Fruit fly (Drosophila melanogaster): ENCODE data around the gene CG42834.

CG42834 gene

DNA sequence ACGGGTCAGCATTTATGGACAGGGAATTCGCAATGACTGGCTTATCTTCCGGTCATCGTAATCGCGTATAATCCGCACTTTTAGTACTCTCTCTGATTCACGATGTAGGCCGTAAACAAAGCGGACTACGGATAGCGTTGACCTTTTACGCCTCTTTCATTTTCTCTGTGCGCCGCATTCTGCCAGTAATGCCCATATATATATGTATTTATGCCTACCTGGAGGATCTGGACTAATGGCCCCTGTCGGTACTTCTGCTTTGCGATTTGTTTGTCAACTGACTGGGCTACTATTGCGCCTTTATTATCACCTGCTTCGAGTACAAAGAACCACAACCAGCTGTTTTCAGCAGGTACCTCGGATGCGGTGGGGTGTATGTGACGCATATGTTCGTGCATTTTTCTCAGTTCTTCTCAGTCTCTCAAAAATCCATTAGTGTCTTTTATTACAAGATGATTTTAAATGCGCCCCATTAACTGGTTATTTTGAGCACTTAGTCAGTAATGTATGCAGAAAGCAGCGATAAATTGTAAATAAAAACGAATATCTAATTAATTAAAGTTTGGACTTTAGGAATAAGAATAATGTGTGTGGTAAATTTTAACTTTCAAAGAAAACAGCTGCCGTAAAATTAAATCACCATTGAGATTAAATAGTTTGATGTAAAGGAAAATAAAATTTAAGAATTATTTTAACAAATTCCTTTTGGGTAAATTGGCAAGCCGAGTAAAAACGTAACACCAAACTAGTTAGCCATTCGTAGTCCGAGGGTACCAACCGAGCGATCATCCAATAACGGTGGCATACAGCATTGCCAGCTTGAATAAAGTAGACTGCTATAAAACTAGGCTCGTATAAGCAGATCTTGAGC, 24.0 kb upstream of the CG42834 start, which contains the start of gene CREG (continued):
- no peak for TF ChIP-seq ken (GFP tag; IDR thresholded peaks at IDR 0.05)
- no peak for TF ChIP-seq Side (GFP tag; optimal IDR thresholded peaks at IDR 0.05)
- peak; percentile 32; the same call in 1 of the 2 replicates for TF ChIP-seq MBD-R2 (GFP tag; IDR thresholded peaks at IDR 0.05)
- peak; percentile 58 for TF ChIP-seq Elba2 (GFP tag; optimal IDR thresholded peaks at IDR 0.05)
- TF ChIP-seq Drgx (GFP tag; IDR thresholded peaks at IDR 0.05): 0 out of 2 replicates have a peak, but pooled peaks have one; percentile 14
- TF ChIP-seq CG30403 (GFP tag; optimal IDR thresholded peaks at IDR 0.05): peak; percentile 49
- TF ChIP-seq CG9727 (GFP tag; optimal IDR thresholded peaks at IDR 0.05): peak; percentile 59
- peak; percentile 16 for TF ChIP-seq Oli (tag; optimal IDR thresholded peaks at IDR 0.05)
- peak; percentile 54 for TF ChIP-seq CG2678 (tag; optimal IDR thresholded peaks at IDR 0.05)
- TF ChIP-seq Meics (GFP tag; optimal IDR thresholded peaks at IDR 0.05): peak; percentile 25
- TF ChIP-seq CG9437 (GFP tag; optimal IDR thresholded peaks at IDR 0.05): peak; percentile 47
- no peak for TF ChIP-seq Lhr (GFP tag; optimal IDR thresholded peaks at IDR 0.05)
- TF ChIP-seq CG10267 (tag; optimal IDR thresholded peaks at IDR 0.05): peak; percentile 20
- peak; percentile 29 for TF ChIP-seq Hsf (GFP tag; optimal IDR thresholded peaks at IDR 0.05)
- no peak for TF ChIP-seq E2f2 (GFP tag; IDR thresholded peaks at IDR 0.05)
- peak; percentile 17 for TF ChIP-seq phol (tag; optimal IDR thresholded peaks at IDR 0.05)
- TF ChIP-seq Hr51 (GFP tag; optimal IDR thresholded peaks at IDR 0.05): peak in 1 of 2 experiments; percentile 15
- TF ChIP-seq slp2 (GFP tag; optimal IDR thresholded peaks at IDR 0.05): no peak
- TF ChIP-seq hb (GFP tag; IDR thresholded peaks at IDR 0.05; ENCODE audit: partially characterized antibody): no peak
- peak; percentile 90 for TF ChIP-seq zen (tag; optimal IDR thresholded peaks at IDR 0.05)
- TF ChIP-seq trh (GFP tag; optimal IDR thresholded peaks at IDR 0.05): no peak
- no peak for TF ChIP-seq ftz-f1 (GFP tag; optimal IDR thresholded peaks at IDR 0.05)
- TF ChIP-seq dmrt99B (tag; optimal IDR thresholded peaks at IDR 0.05): peak; percentile 18
- TF ChIP-seq grau (tag; optimal IDR thresholded peaks at IDR 0.05): peak; percentile 40
- TF ChIP-seq CG2712 (tag; optimal IDR thresholded peaks at IDR 0.05): peak; percentile 11
- peak; percentile 6 for TF ChIP-seq org-1 (GFP tag; optimal IDR thresholded peaks at IDR 0.05)
- peak; percentile 80 for TF ChIP-seq sens (GFP tag)
- TF ChIP-seq CG9932 (GFP tag; IDR thresholded peaks at IDR 0.05): 0 out of 2 replicates have a peak, but pooled peaks have one; percentile 11
- TF ChIP-seq CG18011 (GFP tag; optimal IDR thresholded peaks at IDR 0.05): peak; percentile 92
- no peak for TF ChIP-seq wek (GFP tag; optimal IDR thresholded peaks at IDR 0.05)
- TF ChIP-seq D19A (tag; optimal IDR thresholded peaks at IDR 0.05): peak; percentile 21
- peak; percentile 5 for TF ChIP-seq Hmr (GFP tag; optimal IDR thresholded peaks at IDR 0.05)
- TF ChIP-seq sisA (GFP tag; IDR thresholded peaks at IDR 0.05): no peak
- TF ChIP-seq Dad (GFP tag; optimal IDR thresholded peaks at IDR 0.05): no peak
- TF ChIP-seq CG14710 (tag; optimal IDR thresholded peaks at IDR 0.05): peak; percentile 40
- no peak for TF ChIP-seq sc (optimal IDR thresholded peaks at IDR 0.05)
- peak; percentile 35 for TF ChIP-seq sc (GFP tag; optimal IDR thresholded peaks at IDR 0.05)
- TF ChIP-seq ac (GFP tag; optimal IDR thresholded peaks at IDR 0.05): peak; percentile 40
- no peak for TF ChIP-seq CG5245 (GFP tag; optimal IDR thresholded peaks at IDR 0.05)
- TF ChIP-seq CG12104 (GFP tag; optimal IDR thresholded peaks at IDR 0.05): peak; percentile 34
- no peak for TF ChIP-seq CG10209 (GFP tag; optimal IDR thresholded peaks at IDR 0.05)
- TF ChIP-seq D19B (GFP tag; optimal IDR thresholded peaks at IDR 0.05): peak; percentile 96
- TF ChIP-seq tll (GFP tag; optimal IDR thresholded peaks at IDR 0.05): peak in 1 of 2 experiments; percentile 91
- TF ChIP-seq CG10366 (GFP tag; IDR thresholded peaks at IDR 0.05): no peak; the same call in 1 of the 2 replicates
- peak; percentile 74 for TF ChIP-seq cad (GFP tag; optimal IDR thresholded peaks at IDR 0.05)
- no peak for TF ChIP-seq HLHmδ (GFP tag; optimal IDR thresholded peaks at IDR 0.05)
- peak; percentile 52 for TF ChIP-seq twi (tag; optimal IDR thresholded peaks at IDR 0.05)
- TF ChIP-seq Max (GFP tag; optimal IDR thresholded peaks at IDR 0.05): peak; percentile 8
